Fruit fly (Drosophila melanogaster) whole organism, embryonic: ENCODE measurements around the gene CG33654.
A peak's percentile ranks its signal among the peaks of the same experiment; 100 is the strongest.

Experiments
- Abd-B ChIP-seq: fragments of 200-800 bp; sonication (Bioruptor generic); optimal IDR thresholded peaks from 2 replicates; lab custom pipeline; 2018; ENCODE audit warnings: missing biosample characterization, mild to moderate bottlenecking, missing genetic modification characterization, moderate library complexity
- Antp ChIP-seq: fragments of 200-800 bp; sonication (Bioruptor generic); optimal IDR thresholded peaks from 3 replicates; lab custom pipeline; 2016; ENCODE audit warnings: missing biosample characterization, missing genetic modification characterization
- Atf6 ChIP-seq: fragments of 200-800 bp; sonication (Bioruptor generic); IDR thresholded peaks from 2 replicates; pipeline ENCODE4 v1.3.6; 2022; ENCODE audit warnings: missing biosample characterization, missing genetic modification characterization
- CG12236 ChIP-seq: fragments of 200-800 bp; sonication (Bioruptor generic); optimal IDR thresholded peaks from 2 replicates; lab custom pipeline; 2016; ENCODE audit warnings: missing biosample characterization, missing genetic modification characterization
- CG14441 ChIP-seq: fragments of 200-800 bp; sonication (Bioruptor generic); IDR thresholded peaks from 2 replicates; pipeline ENCODE4 v1.3.6; 2022; ENCODE audit warnings: missing biosample characterization, missing genetic modification characterization
- CG14710 ChIP-seq: fragments of 200-800 bp; sonication (Bioruptor generic); optimal IDR thresholded peaks from 3 replicates; lab custom pipeline; 2019; ENCODE audit warnings: missing biosample characterization, mild to moderate bottlenecking, missing genetic modification characterization, moderate library complexity
- CG15011 ChIP-seq: fragments of 200-800 bp; sonication (Bioruptor generic); optimal IDR thresholded peaks from 3 replicates; lab custom pipeline; 2018; ENCODE audit warnings: missing biosample characterization, mild to moderate bottlenecking, missing genetic modification characterization
- CG1603 ChIP-seq: fragments of 200-800 bp; sonication (Bioruptor generic); optimal IDR thresholded peaks from 2 replicates; lab custom pipeline; 2019; ENCODE audit warnings: missing biosample characterization, mild to moderate bottlenecking, missing genetic modification characterization, moderate library complexity
- CG17361 ChIP-seq: fragments of 200-800 bp; sonication (Bioruptor generic); IDR thresholded peaks from 3 replicates; pipeline ENCODE4 v1.3.6; 2022; ENCODE audit warnings: missing biosample characterization, missing genetic modification characterization
- CG17568 ChIP-seq: fragments of 200-800 bp; sonication (Bioruptor generic); optimal IDR thresholded peaks from 2 replicates; lab custom pipeline; 2018; ENCODE audit warnings: missing biosample characterization, mild to moderate bottlenecking, missing genetic modification characterization, moderate library complexity
- CG4404 ChIP-seq: fragments of 200-800 bp; sonication (Bioruptor generic); IDR thresholded peaks from 2 replicates; pipeline ENCODE4 v1.3.6; 2022; ENCODE audit warnings: missing biosample characterization, missing genetic modification characterization
- CG5953 ChIP-seq: fragments of 200-800 bp; sonication (Bioruptor generic); IDR thresholded peaks from 2 replicates; pipeline ENCODE4 v1.3.6; 2022; ENCODE audit warnings: missing biosample characterization, missing genetic modification characterization
- Chrac-16 ChIP-seq: fragments of 200-800 bp; sonication (Bioruptor generic); optimal IDR thresholded peaks from 3 replicates; lab custom pipeline; 2016; ENCODE audit warnings: missing biosample characterization, missing genetic modification characterization
- D19B ChIP-seq: fragments of 200-800 bp; sonication (Bioruptor generic); optimal IDR thresholded peaks from 2 replicates; lab custom pipeline; 2017; ENCODE audit warnings: missing biosample characterization, mild to moderate bottlenecking, missing genetic modification characterization
- Drgx ChIP-seq: fragments of 200-800 bp; sonication (Bioruptor generic); IDR thresholded peaks from 2 replicates; pipeline ENCODE4 v1.3.6; 2022; ENCODE audit warnings: missing biosample characterization, missing genetic modification characterization
- Fer1 ChIP-seq: fragments of 200-800 bp; sonication (Bioruptor generic); optimal IDR thresholded peaks from 2 replicates; lab custom pipeline; 2017; ENCODE audit warnings: missing biosample characterization, mild to moderate bottlenecking, missing genetic modification characterization
- Hmx ChIP-seq: fragments of 200-800 bp; sonication (Bioruptor generic); optimal IDR thresholded peaks from 2 replicates; lab custom pipeline; 2016; ENCODE audit warnings: missing biosample characterization, missing genetic modification characterization
- Hr39 ChIP-seq: fragments of >200 bp; optimal IDR thresholded peaks from 2 replicates; lab custom pipeline; 2017
- Hr51 ChIP-seq, 2 experiments: fragments of 200-800 bp; sonication (Bioruptor generic); optimal IDR thresholded peaks; 2 replicates in 1 of 2; 3 replicates in 1 of 2; lab custom pipeline; 2016 to 2018; ENCODE audit warnings: missing biosample characterization in 2 of 2, missing genetic modification characterization in 2 of 2, mild to moderate bottlenecking in 1 of 2, moderate library complexity in 1 of 2
- Jarid2 ChIP-seq: fragments of 200-800 bp; sonication (Bioruptor generic); optimal IDR thresholded peaks from 3 replicates; lab custom pipeline; 2017; ENCODE audit warnings: mild to moderate bottlenecking, missing biosample characterization, missing genetic modification reagents, missing genetic modification characterization
- Mad ChIP-seq: fragments of 200-800 bp; sonication (Bioruptor generic); optimal IDR thresholded peaks from 2 replicates; lab custom pipeline; 2016; ENCODE audit warnings: missing biosample characterization, missing genetic modification characterization
- NK7.1 ChIP-seq: fragments of 200-800 bp; sonication (Bioruptor generic); optimal IDR thresholded peaks from 3 replicates; lab custom pipeline; 2016; ENCODE audit warnings: missing biosample characterization, missing genetic modification characterization
- PHDP ChIP-seq: fragments of 200-800 bp; sonication (Bioruptor generic); optimal IDR thresholded peaks from 3 replicates; lab custom pipeline; 2018; ENCODE audit warnings: missing biosample characterization, mild to moderate bottlenecking, missing genetic modification characterization, moderate library complexity
- Sin3A ChIP-seq: fragments of >200 bp; optimal IDR thresholded peaks from 2 replicates; lab custom pipeline; 2018
- YL-1 ChIP-seq: fragments of 200-800 bp; sonication (Bioruptor generic); optimal IDR thresholded peaks from 3 replicates; lab custom pipeline; 2017; ENCODE audit warnings: missing biosample characterization, mild to moderate bottlenecking, missing genetic modification characterization
- ase ChIP-seq: fragments of 200-800 bp; sonication (Bioruptor generic); IDR thresholded peaks from 3 replicates; pipeline ENCODE4 v1.3.6; 2022; ENCODE audit warnings: missing biosample characterization, missing genetic modification characterization
- ash1 ChIP-seq: fragments of 200-800 bp; sonication (Bioruptor generic); optimal IDR thresholded peaks from 2 replicates; lab custom pipeline; 2018; ENCODE audit warnings: missing biosample characterization, mild to moderate bottlenecking, missing genetic modification characterization
- chinmo ChIP-seq: fragments of 200-800 bp; sonication (Bioruptor generic); IDR thresholded peaks from 4 replicates; pipeline ENCODE4 v1.3.6; 2022; ENCODE audit warnings: missing biosample characterization, missing genetic modification characterization; ENCODE audit not compliant: partially characterized antibody
- chm ChIP-seq: fragments of 200-800 bp; sonication (Bioruptor generic); IDR thresholded peaks from 2 replicates; pipeline ENCODE4 v1.3.6; 2022; ENCODE audit warnings: missing biosample characterization, missing genetic modification characterization
- corto ChIP-seq: fragments of 200-800 bp; sonication (Bioruptor generic); optimal IDR thresholded peaks from 2 replicates; lab custom pipeline; 2016; ENCODE audit warnings: missing biosample characterization, mild to moderate bottlenecking, missing genetic modification characterization, moderate library complexity
- cwo ChIP-seq: fragments of 200-800 bp; sonication (Bioruptor generic); optimal IDR thresholded peaks from 3 replicates; lab custom pipeline; 2017; ENCODE audit warnings: missing biosample characterization, missing genetic modification characterization, mild to moderate bottlenecking, moderate library complexity, missing genetic modification reagents
- dan ChIP-seq: fragments of 200-800 bp; sonication (Bioruptor generic); IDR thresholded peaks from 2 replicates; pipeline ENCODE4 v1.3.6; 2022; ENCODE audit warnings: missing biosample characterization, missing genetic modification characterization
- disco-r ChIP-seq: fragments of 200-800 bp; sonication (Bioruptor generic); optimal IDR thresholded peaks from 2 replicates; lab custom pipeline; 2016; ENCODE audit warnings: missing biosample characterization, missing genetic modification characterization
- fru ChIP-seq: fragments of >200 bp; optimal IDR thresholded peaks from 2 replicates; lab custom pipeline; 2017
- fu2 ChIP-seq: fragments of 200-800 bp; sonication (Bioruptor generic); optimal IDR thresholded peaks from 2 replicates; lab custom pipeline; 2016; ENCODE audit warnings: missing biosample characterization, missing genetic modification characterization
- gcm2 ChIP-seq: fragments of 200-800 bp; sonication (Bioruptor generic); optimal IDR thresholded peaks from 2 replicates; lab custom pipeline; 2016; ENCODE audit warnings: missing biosample characterization, missing genetic modification characterization
- hb ChIP-seq: fragments of 200-800 bp; sonication (Bioruptor generic); IDR thresholded peaks from 3 replicates; pipeline ENCODE4 v1.3.6; 2022; ENCODE audit warnings: missing biosample characterization, missing genetic modification characterization; ENCODE audit not compliant: partially characterized antibody
- hbn ChIP-seq: fragments of 200-800 bp; sonication (Bioruptor generic); IDR thresholded peaks from 2 replicates; pipeline ENCODE4 v1.3.6; 2022; ENCODE audit warnings: missing biosample characterization, missing genetic modification characterization; ENCODE audit not compliant: partially characterized antibody
- klu ChIP-seq: fragments of 200-800 bp; sonication (Bioruptor generic); IDR thresholded peaks from 2 replicates; pipeline ENCODE4 v1.3.6; 2022; ENCODE audit warnings: missing biosample characterization, missing genetic modification characterization
- mam ChIP-seq: fragments of 200-800 bp; sonication (Bioruptor generic); optimal IDR thresholded peaks from 3 replicates; lab custom pipeline; 2016; ENCODE audit warnings: missing biosample characterization, missing genetic modification characterization
- phol ChIP-seq: fragments of 200-800 bp; sonication (Bioruptor generic); optimal IDR thresholded peaks from 3 replicates; lab custom pipeline; 2018; ENCODE audit warnings: missing biosample characterization, mild to moderate bottlenecking, missing genetic modification characterization, moderate library complexity
- pita ChIP-seq: fragments of 200-800 bp; sonication (Bioruptor generic); optimal IDR thresholded peaks from 2 replicates; lab custom pipeline; 2017; ENCODE audit warnings: missing biosample characterization, mild to moderate bottlenecking, missing genetic modification characterization
- psq ChIP-seq: fragments of 200-800 bp; sonication (Bioruptor generic); optimal IDR thresholded peaks from 2 replicates; lab custom pipeline; 2017; ENCODE audit warnings: missing biosample characterization, missing genetic modification characterization
- run ChIP-seq: fragments of 200-800 bp; sonication (Bioruptor generic); optimal IDR thresholded peaks from 3 replicates; lab custom pipeline; 2018; ENCODE audit warnings: missing biosample characterization, mild to moderate bottlenecking, missing genetic modification characterization
- tll ChIP-seq, 2 experiments: fragments of 200-800 bp in 1 of 2; fragments of >200 bp in 1 of 2; sonication (Bioruptor generic) in 1 of 2; optimal IDR thresholded peaks; 2 replicates each; lab custom pipeline; 2017 to 2019; ENCODE audit warnings: missing biosample characterization in 2 of 2, missing genetic modification characterization in 2 of 2, mild to moderate bottlenecking in 1 of 2, moderate library complexity in 1 of 2
- trem ChIP-seq: fragments of 200-800 bp; optimal IDR thresholded peaks from 3 replicates; lab custom pipeline; 2019; ENCODE audit warnings: missing biosample characterization, mild to moderate bottlenecking, missing genetic modification characterization, moderate library complexity
- wdn ChIP-seq: fragments of 200-800 bp; sonication (Bioruptor generic); IDR thresholded peaks from 2 replicates; pipeline ENCODE4 v1.3.6; 2022; ENCODE audit warnings: missing biosample characterization, missing genetic modification characterization
- wek ChIP-seq: fragments of 200-800 bp; sonication (Bioruptor generic); optimal IDR thresholded peaks from 3 replicates; lab custom pipeline; 2018; ENCODE audit warnings: missing biosample characterization, mild to moderate bottlenecking, missing genetic modification characterization, moderate library complexity
- zen2 ChIP-seq: fragments of 200-800 bp; sonication (Bioruptor generic); IDR thresholded peaks from 3 replicates; pipeline ENCODE4 v1.3.6; 2022; ENCODE audit warnings: missing biosample characterization, missing genetic modification characterization; ENCODE audit not compliant: partially characterized antibody

Gene CG33654

dm6 chr3R:9573812-9574587 lies 9.0 kb downstream of the CG33654 start, which contains the start of gene CG9399 (continued):
- TF ChIP-seq Jarid2 (peak; percentile 78), Antp (GFP tag; lab: Kevin White, UChicago) (peak; percentile 91), CG4404 (GFP tag; lab: Robert Waterston, UW) (peak; percentile 97), gcm2 (GFP tag; lab: Kevin White, UChicago) (peak; percentile 96), YL-1 (peak; percentile 97), fu2 (GFP tag; lab: Kevin White, UChicago) (peak; percentile 92), chm (GFP tag; lab: Robert Waterston, UW) (peak; percentile 98), dan (peak; percentile 85), psq (GFP tag; lab: Kevin White, UChicago) (peak; percentile 93), wek (GFP tag; lab: Kevin White, UChicago) (peak; percentile 77), mam (peak; percentile 92), fru (lab: Kevin White, UChicago) (no peak), CG17568 (peak; percentile 95), Chrac-16 (GFP tag; lab: Kevin White, UChicago) (peak; percentile 98), NK7.1 (GFP tag; lab: Kevin White, UChicago) (peak; percentile 68), corto (GFP tag; lab: Kevin White, UChicago) (peak; percentile 94), Hr51 (GFP tag; optimal IDR thresholded peaks at IDR 0.05; lab: Kevin White, UChicago) (peak; percentile 96 to 98), CG15011 (GFP tag; lab: Kevin White, UChicago) (peak; percentile 90), PHDP (peak; percentile 97), CG14441 (GFP tag; lab: Robert Waterston, UW) (peak; percentile 98), Hmx (GFP tag; lab: Kevin White, UChicago) (peak; percentile 88), CG12236 (GFP tag; lab: Kevin White, UChicago) (peak; percentile 83), trem (tag; lab: Kevin White, UChicago) (peak; percentile 93), CG5953 (GFP tag; lab: Robert Waterston, UW) (peak; percentile 98), chinmo (GFP tag; lab: Robert Waterston, UW) (0 out of 4 replicates have a peak, but pooled peaks have one; percentile 57), D19B (GFP tag; lab: Kevin White, UChicago) (peak; percentile 81), ase (peak; percentile 98), zen2 (no peak), Mad (GFP tag; lab: Kevin White, UChicago) (peak; percentile 98), cwo (GFP tag; lab: Kevin White, UChicago) (peak; percentile 92), hb (GFP tag; lab: Robert Waterston, UW) (no peak), tll (GFP tag; optimal IDR thresholded peaks at IDR 0.05; lab: Kevin White, UChicago) (peak; percentile 20 to 90), wdn (GFP tag; lab: Robert Waterston, UW) (peak; percentile 92), CG17361 (GFP tag; lab: Robert Waterston, UW) (peak; percentile 97), Sin3A (no peak), disco-r (GFP tag; lab: Kevin White, UChicago) (peak; percentile 84), klu (GFP tag; lab: Robert Waterston, UW) (peak; percentile 95), CG14710 (peak; percentile 97), Drgx (GFP tag; lab: Robert Waterston, UW) (peak; percentile 97), ash1 (GFP tag; lab: Kevin White, UChicago) (peak; percentile 84), hbn (no peak), run (tag; lab: Kevin White, UChicago) (peak; percentile 94), phol (tag; lab: Kevin White, UChicago) (peak; percentile 97), pita (GFP tag; lab: Kevin White, UChicago) (peak; percentile 55), Abd-B (peak; percentile 94), CG1603 (tag; lab: Kevin White, UChicago) (peak; percentile 83), Fer1 (GFP tag; lab: Kevin White, UChicago) (peak; percentile 94), Atf6 (GFP tag; lab: Robert Waterston, UW) (peak; percentile 96), Hr39 (lab: Kevin White, UChicago) (no peak)
